Worm (Caenorhabditis elegans) whole organism, midembryonic: ENCODE results near the gene gcy-15.

Source experiments
- T22C8.4 ChIP-seq: fragments of 200-800 bp; sonication (Bioruptor generic); IDR thresholded peaks from 2 replicates; pipeline ENCODE4 v1.3.6; 2022; ENCODE audit warnings: missing genetic modification characterization, missing compliant biosample characterization
- flt-1 ChIP-seq: fragments of 200-800 bp; sonication (Bioruptor generic); IDR thresholded peaks from 2 replicates; pipeline ENCODE4 v1.3.6; 2022; ENCODE audit warnings: missing genetic modification characterization, missing compliant biosample characterization
- tab-1 ChIP-seq: fragments of 200-800 bp; sonication (Bioruptor generic); IDR thresholded peaks from 2 replicates; pipeline ENCODE4 v1.3.6; 2022; ENCODE audit warnings: missing genetic modification characterization, missing compliant biosample characterization

ce11 chrII:3234725-3235124 lies 37.9 kb upstream of the gcy-15 start, which contains the start of gene C17F4.8:
- no peak for TF ChIP-seq tab-1
- no peak for TF ChIP-seq T22C8.4 (GFP tag; lab: Robert Waterston, UW)
- TF ChIP-seq flt-1: no peak
